Fruit fly (Drosophila melanogaster): ENCODE data around the gene Pfdn6.

Gene Pfdn6

DNA sequence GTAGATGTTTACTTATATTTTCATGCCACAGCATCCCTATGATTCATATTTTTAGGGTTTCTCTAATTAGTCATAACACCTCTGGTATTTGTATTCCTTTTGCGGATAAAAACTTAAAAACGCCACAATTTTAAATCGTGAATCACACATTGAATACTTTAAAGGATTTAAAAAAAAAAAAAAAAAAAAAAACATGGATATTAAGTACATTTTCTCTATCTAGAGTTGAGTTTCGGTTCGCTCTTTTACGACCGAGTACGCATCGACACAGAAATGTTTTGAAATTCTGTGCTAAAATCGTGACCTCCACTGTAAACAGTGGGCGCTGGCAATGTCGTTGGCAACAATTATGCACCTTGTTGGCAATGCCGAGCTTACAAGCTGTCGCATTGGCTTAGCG, 18.0 kb upstream of the Pfdn6 start (continued):
- peak; percentile 34 for TF ChIP-seq CG8632 (GFP tag; optimal IDR thresholded peaks at IDR 0.05)
- TF ChIP-seq CG15336 (GFP tag; IDR thresholded peaks at IDR 0.05), result peak; percentile 74
- peak; percentile 59 for TF ChIP-seq achi (GFP tag; optimal IDR thresholded peaks at IDR 0.05)
- peak; percentile 59 for TF ChIP-seq Met (GFP tag; optimal IDR thresholded peaks at IDR 0.05)
- peak; percentile 65 for TF ChIP-seq CG6163 (GFP tag; IDR thresholded peaks at IDR 0.05)
- peak; percentile 14 for TF ChIP-seq CG10631 (GFP tag; optimal IDR thresholded peaks at IDR 0.05)
- no peak for TF ChIP-seq Blimp-1 (GFP tag; optimal IDR thresholded peaks at IDR 0.05)
- no peak for TF ChIP-seq CG4318 (GFP tag; optimal IDR thresholded peaks at IDR 0.05)
- TF ChIP-seq Lpt (GFP tag; optimal IDR thresholded peaks at IDR 0.05), result peak; percentile 39
- no peak for TF ChIP-seq CG6854 (GFP tag; optimal IDR thresholded peaks at IDR 0.05)
- TF ChIP-seq Hr38 (GFP tag; optimal IDR thresholded peaks at IDR 0.05), result no peak
- TF ChIP-seq Hr4 (GFP tag; optimal IDR thresholded peaks at IDR 0.05), result peak; percentile 70
- TF ChIP-seq Ets21C (GFP tag; optimal IDR thresholded peaks at IDR 0.05), result no peak
- peak; percentile 61; the same call in 2 of the 3 replicates for TF ChIP-seq eg (GFP tag; IDR thresholded peaks at IDR 0.05)
- no peak for TF ChIP-seq spab (GFP tag; optimal IDR thresholded peaks at IDR 0.05)
- peak; percentile 19 for TF ChIP-seq CG6276 (GFP tag; optimal IDR thresholded peaks at IDR 0.05)

dm6 chr3L:19906148-19906752, 17.2 kb upstream of the Pfdn6 start:
- TF ChIP-seq CG11902 (GFP tag; optimal IDR thresholded peaks at IDR 0.05), result no peak
- no peak for TF ChIP-seq Smox (GFP tag; optimal IDR thresholded peaks at IDR 0.05)
- TF ChIP-seq vri (GFP tag; optimal IDR thresholded peaks at IDR 0.05), result no peak
- TF ChIP-seq eg (GFP tag; IDR thresholded peaks at IDR 0.05), result 0 out of 3 replicates have a peak, but pooled peaks have one; percentile 13
- TF ChIP-seq Eip78C (GFP tag), result peak; percentile 59
- no peak for TF ChIP-seq Eip75B (GFP tag; optimal IDR thresholded peaks at IDR 0.05)
- TF ChIP-seq CG32006 (GFP tag; optimal IDR thresholded peaks at IDR 0.05), result peak; percentile 6
- TF ChIP-seq CG7368 (GFP tag; optimal IDR thresholded peaks at IDR 0.05), result no peak
- no peak for TF ChIP-seq pdm3 (GFP tag; optimal IDR thresholded peaks at IDR 0.05)

DNA sequence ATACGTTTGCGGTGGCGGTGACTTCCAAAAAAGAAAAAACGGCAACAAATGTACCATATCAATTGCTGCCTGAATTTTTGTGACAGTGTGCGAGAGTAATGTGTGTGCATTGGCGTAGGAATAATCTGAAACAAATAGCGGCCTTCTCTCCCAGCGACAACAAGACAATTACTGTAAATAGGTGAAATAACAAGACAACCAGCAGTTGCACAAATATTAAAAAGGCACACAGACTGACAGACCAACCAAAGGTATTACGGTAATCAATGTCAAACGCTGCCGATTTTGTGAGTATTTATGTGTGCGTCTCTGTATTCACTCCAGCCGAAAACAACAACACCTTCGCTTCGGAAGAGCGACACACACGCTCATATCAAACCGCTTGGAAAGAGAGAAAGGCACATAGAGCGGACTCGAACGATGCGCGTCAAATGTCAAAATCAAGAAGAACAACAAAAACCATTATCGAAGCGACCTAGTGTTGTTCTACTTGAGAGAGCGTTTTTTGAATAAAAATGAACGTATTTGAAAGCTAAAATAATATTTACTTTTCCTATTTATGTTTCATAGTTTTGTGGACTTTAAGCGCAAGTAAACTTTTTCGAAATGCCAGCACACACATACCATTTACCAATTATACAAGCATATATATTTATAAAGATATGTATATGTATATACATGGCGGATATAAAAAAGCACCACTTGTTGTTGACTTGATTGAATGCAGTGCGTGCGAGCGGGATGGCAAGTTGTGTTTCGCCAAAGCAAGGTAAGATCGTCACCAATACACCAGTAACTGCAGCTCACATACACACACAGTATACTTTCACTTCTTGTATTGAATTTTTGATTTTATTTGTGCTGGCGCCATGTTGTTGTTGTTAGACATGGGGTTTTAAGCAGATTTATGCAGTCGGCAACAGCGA, 16.4 kb upstream of the Pfdn6 start:
- TF ChIP-seq acj6 (GFP tag; optimal IDR thresholded peaks at IDR 0.05) (peak; percentile 34), achi (GFP tag; optimal IDR thresholded peaks at IDR 0.05) (no peak), dac (GFP tag; optimal IDR thresholded peaks at IDR 0.05) (no peak), topi (GFP tag; optimal IDR thresholded peaks at IDR 0.05) (no peak), Hr39 (GFP tag; optimal IDR thresholded peaks at IDR 0.05) (no peak), vri (GFP tag; optimal IDR thresholded peaks at IDR 0.05) (peak; percentile 89), Hr4 (GFP tag; optimal IDR thresholded peaks at IDR 0.05) (no peak), CG10669 (GFP tag; optimal IDR thresholded peaks at IDR 0.05) (no peak), Eip93F (GFP tag; optimal IDR thresholded peaks at IDR 0.05) (peak; percentile 38), fkh (GFP tag; optimal IDR thresholded peaks at IDR 0.05) (peak; percentile 96), svp (GFP tag) (peak; percentile 78), ss (GFP tag; optimal IDR thresholded peaks at IDR 0.05) (no peak), net (GFP tag; optimal IDR thresholded peaks at IDR 0.05) (no peak), Smox (GFP tag; optimal IDR thresholded peaks at IDR 0.05) (no peak), Ets21C (GFP tag; optimal IDR thresholded peaks at IDR 0.05) (no peak), CG1621 (tag; optimal IDR thresholded peaks at IDR 0.05) (no peak), CG8119 (GFP tag; IDR thresholded peaks at IDR 0.05) (no peak), Sox14 (GFP tag; optimal IDR thresholded peaks at IDR 0.05) (no peak), CG9139 (GFP tag; optimal IDR thresholded peaks at IDR 0.05) (no peak), Eip78C (GFP tag) (peak; percentile 78), CG3032 (tag; optimal IDR thresholded peaks at IDR 0.05) (no peak), CG3919 (GFP tag; optimal IDR thresholded peaks at IDR 0.05) (peak; percentile 23), Blimp-1 (GFP tag; optimal IDR thresholded peaks at IDR 0.05) (peak; percentile 96), spab (GFP tag; optimal IDR thresholded peaks at IDR 0.05) (no peak), Sox102F (GFP tag; optimal IDR thresholded peaks at IDR 0.05) (peak; percentile 10), salr (GFP tag; optimal IDR thresholded peaks at IDR 0.05) (peak in 1 of 2 experiments; percentile 17), dsx (GFP tag; optimal IDR thresholded peaks at IDR 0.05; ENCODE audit: poor library complexity, severe bottlenecking) (peak; percentile 57), CG6808 (GFP tag; optimal IDR thresholded peaks at IDR 0.05) (no peak), eg (GFP tag; IDR thresholded peaks at IDR 0.05) (no peak), CG6163 (GFP tag; IDR thresholded peaks at IDR 0.05) (no peak), CG15336 (GFP tag; IDR thresholded peaks at IDR 0.05) (no peak)

Measured in whole organism, prepupa.